Worm (Caenorhabditis elegans) whole organism, L2 larva: Measurements from ENCODE around the gene nhr-10.
A peak's percentile ranks its signal among the peaks of the same experiment; 100 is the strongest.

Source experiments
- C34F6.9 ChIP-seq: fragments of 150-350 bp; optimal IDR thresholded peaks from 2 replicates; lab custom pipeline; 2014; ENCODE audit warnings: missing biosample characterization, missing genetic modification characterization
- F13H6.1 ChIP-seq: sonication (generic microtip); optimal IDR thresholded peaks from 2 replicates; lab custom pipeline; 2016; ENCODE audit warnings: missing genetic modification characterization, missing compliant biosample characterization
- R02D3.7 ChIP-seq: fragments of 150-350 bp; optimal IDR thresholded peaks from 2 replicates; lab custom pipeline; 2014; ENCODE audit warnings: missing biosample characterization, missing genetic modification characterization
- Y55F3AM.14 ChIP-seq: fragments of 200-800 bp; sonication (Bioruptor generic); optimal IDR thresholded peaks from 2 replicates; lab custom pipeline; 2018; ENCODE audit warnings: mild to moderate bottlenecking, missing genetic modification characterization, missing compliant biosample characterization
- ZK546.5 ChIP-seq: sonication (generic microtip); optimal IDR thresholded peaks from 2 replicates; lab custom pipeline; 2017; ENCODE audit warnings: missing biosample characterization, missing genetic modification characterization
- alr-1 ChIP-seq: fragments of 150-350 bp; optimal IDR thresholded peaks from 2 replicates; lab custom pipeline; 2014; ENCODE audit warnings: missing biosample characterization, missing genetic modification characterization
- aly-2 ChIP-seq: fragments of 150-350 bp; optimal IDR thresholded peaks from 2 replicates; lab custom pipeline; 2014; ENCODE audit warnings: missing biosample characterization, missing genetic modification characterization
- ama-1 ChIP-seq: fragments of 150-350 bp; optimal IDR thresholded peaks from 2 replicates; lab custom pipeline; 2018; ENCODE audit warnings: inconsistent platforms
- blmp-1 ChIP-seq: sonication (generic microtip); optimal IDR thresholded peaks from 2 replicates; lab custom pipeline; 2017; ENCODE audit warnings: missing genetic modification characterization, mild to moderate bottlenecking, missing compliant biosample characterization, antibody characterized with exemption, moderate library complexity; ENCODE audit not compliant: insufficient read depth
- ceh-16 ChIP-seq: fragments of 150-350 bp; optimal IDR thresholded peaks from 2 replicates; lab custom pipeline; 2014; ENCODE audit warnings: missing biosample characterization, missing genetic modification characterization
- ceh-82 ChIP-seq: fragments of 150-350 bp; optimal IDR thresholded peaks from 2 replicates; lab custom pipeline; 2014; ENCODE audit warnings: missing biosample characterization, missing genetic modification characterization
- crh-2 ChIP-seq: sonication (generic microtip); optimal IDR thresholded peaks from 2 replicates; lab custom pipeline; 2017; ENCODE audit warnings: missing biosample characterization, missing genetic modification characterization
- dmd-4 ChIP-seq: sonication (generic microtip); optimal IDR thresholded peaks from 2 replicates; lab custom pipeline; 2017; ENCODE audit warnings: missing biosample characterization, missing genetic modification characterization
- egl-27 ChIP-seq: sonication (generic microtip); optimal IDR thresholded peaks from 3 replicates; lab custom pipeline; 2017; ENCODE audit warnings: missing biosample characterization, missing genetic modification reagents, missing genetic modification characterization
- elt-1 ChIP-seq: fragments of 150-350 bp; optimal IDR thresholded peaks from 2 replicates; lab custom pipeline; 2014; ENCODE audit warnings: missing biosample characterization, missing genetic modification characterization
- elt-3 ChIP-seq: sonication (generic microtip); optimal IDR thresholded peaks from 2 replicates; lab custom pipeline; 2017; ENCODE audit warnings: missing biosample characterization, missing genetic modification characterization
- fos-1 ChIP-seq: fragments of 150-350 bp; optimal IDR thresholded peaks from 2 replicates; lab custom pipeline; 2014; ENCODE audit warnings: missing biosample characterization, missing genetic modification characterization
- gmeb-1 ChIP-seq: fragments of 150-350 bp; optimal IDR thresholded peaks from 2 replicates; lab custom pipeline; 2014; ENCODE audit warnings: missing biosample characterization, missing genetic modification characterization
- lin-11 ChIP-seq: fragments of 150-350 bp; sonication (generic microtip); optimal IDR thresholded peaks from 2 replicates; lab custom pipeline; 2014; ENCODE audit warnings: missing biosample characterization, missing genetic modification characterization, inconsistent platforms, mixed read lengths
- lin-13 ChIP-seq: fragments of 150-350 bp; optimal IDR thresholded peaks from 2 replicates; lab custom pipeline; 2014; ENCODE audit warnings: missing biosample characterization, missing genetic modification reagents, missing genetic modification characterization
- lin-39 ChIP-seq: fragments of 150-350 bp; optimal IDR thresholded peaks from 2 replicates; lab custom pipeline; 2014; ENCODE audit warnings: missing biosample characterization, missing genetic modification reagents, missing genetic modification characterization
- lsy-2 ChIP-seq, 2 experiments: fragments of 150-350 bp in 1 of 2; sonication (generic microtip) in 1 of 2; optimal IDR thresholded peaks; 2 replicates each; lab custom pipeline; 2014 to 2017; ENCODE audit warnings: missing biosample characterization in 2 of 2, missing genetic modification characterization in 2 of 2
- mab-5 ChIP-seq: fragments of 150-350 bp; optimal IDR thresholded peaks from 2 replicates; lab custom pipeline; 2014; ENCODE audit warnings: missing biosample characterization, missing genetic modification characterization
- mbf-1 ChIP-seq: sonication (generic microtip); optimal IDR thresholded peaks from 2 replicates; lab custom pipeline; 2017; ENCODE audit warnings: missing biosample characterization, missing genetic modification characterization
- mdl-1 ChIP-seq, 2 experiments: fragments of 150-350 bp in 1 of 2; sonication (generic microtip) in 1 of 2; optimal IDR thresholded peaks; 2 replicates each; lab custom pipeline; 2017; ENCODE audit warnings: missing biosample characterization in 2 of 2, missing genetic modification characterization in 2 of 2
- nhr-10 ChIP-seq: sonication (generic microtip); optimal IDR thresholded peaks from 2 replicates; lab custom pipeline; 2017; ENCODE audit warnings: missing biosample characterization, missing genetic modification characterization
- nhr-11 ChIP-seq: fragments of 150-350 bp; optimal IDR thresholded peaks from 2 replicates; lab custom pipeline; 2014; ENCODE audit warnings: missing biosample characterization, missing genetic modification characterization
- nhr-12 ChIP-seq: fragments of 150-350 bp; optimal IDR thresholded peaks from 2 replicates; lab custom pipeline; 2014; ENCODE audit warnings: missing biosample characterization, missing genetic modification characterization
- nhr-129 ChIP-seq: fragments of 150-350 bp; optimal IDR thresholded peaks from 2 replicates; lab custom pipeline; 2014; ENCODE audit warnings: missing biosample characterization, missing genetic modification characterization
- nhr-21 ChIP-seq: fragments of 150-350 bp; optimal IDR thresholded peaks from 2 replicates; lab custom pipeline; 2014; ENCODE audit warnings: missing biosample characterization, missing genetic modification characterization
- nhr-23 ChIP-seq: fragments of 150-350 bp; optimal IDR thresholded peaks from 2 replicates; lab custom pipeline; 2014; ENCODE audit warnings: missing biosample characterization, missing genetic modification reagents, missing genetic modification characterization
- nhr-237 ChIP-seq: fragments of 150-350 bp; optimal IDR thresholded peaks from 2 replicates; lab custom pipeline; 2014; ENCODE audit warnings: missing biosample characterization, missing genetic modification characterization
- nhr-25 ChIP-seq: fragments of 150-350 bp; sonication (generic microtip); optimal IDR thresholded peaks from 3 replicates; lab custom pipeline; 2014; ENCODE audit warnings: missing biosample characterization, missing genetic modification characterization
- nhr-6 ChIP-seq: fragments of 150-350 bp; optimal IDR thresholded peaks from 2 replicates; lab custom pipeline; 2014; ENCODE audit warnings: missing biosample characterization, missing genetic modification characterization
- nhr-77 ChIP-seq: fragments of 150-350 bp; optimal IDR thresholded peaks from 2 replicates; lab custom pipeline; 2014; ENCODE audit warnings: missing biosample characterization, missing genetic modification characterization
- peb-1 ChIP-seq: fragments of 150-350 bp; optimal IDR thresholded peaks from 2 replicates; lab custom pipeline; 2014; ENCODE audit warnings: missing biosample characterization, missing genetic modification characterization
- sem-4 ChIP-seq: fragments of 150-350 bp; optimal IDR thresholded peaks from 2 replicates; lab custom pipeline; 2014; ENCODE audit warnings: missing biosample characterization, missing genetic modification reagents, missing genetic modification characterization
- skn-1 ChIP-seq: sonication (generic microtip); optimal IDR thresholded peaks from 2 replicates; lab custom pipeline; 2017; ENCODE audit warnings: missing biosample characterization, missing genetic modification characterization
- sma-3 ChIP-seq: sonication (generic microtip); optimal IDR thresholded peaks from 2 replicates; lab custom pipeline; 2016; ENCODE audit warnings: missing genetic modification reagents, missing genetic modification characterization, missing compliant biosample characterization
- sma-9 ChIP-seq, 2 experiments: fragments of 150-350 bp in 1 of 2; sonication (generic microtip) in 1 of 2; optimal IDR thresholded peaks; 2 replicates each; lab custom pipeline; 2014 to 2016; ENCODE audit warnings: missing genetic modification characterization in 2 of 2, mild to moderate bottlenecking in 1 of 2, missing biosample characterization in 1 of 2, missing compliant biosample characterization in 1 of 2, missing genetic modification reagents in 1 of 2, moderate library complexity in 1 of 2
- snpc-4 ChIP-seq: fragments of 150-350 bp; optimal IDR thresholded peaks from 2 replicates; lab custom pipeline; 2014; ENCODE audit warnings: missing biosample characterization, missing genetic modification characterization
- unc-39 ChIP-seq: fragments of 150-350 bp; optimal IDR thresholded peaks from 2 replicates; lab custom pipeline; 2014; ENCODE audit warnings: missing biosample characterization, missing genetic modification characterization
- unc-55 ChIP-seq: fragments of 150-350 bp; sonication (generic microtip); optimal IDR thresholded peaks from 3 replicates; lab custom pipeline; 2014; ENCODE audit warnings: missing biosample characterization, missing genetic modification reagents, missing genetic modification characterization
- unc-62 ChIP-seq: fragments of 150-350 bp; optimal IDR thresholded peaks from 2 replicates; lab custom pipeline; 2014; ENCODE audit warnings: missing biosample characterization, missing genetic modification reagents, missing genetic modification characterization
- zag-1 ChIP-seq: fragments of 150-350 bp; optimal IDR thresholded peaks from 2 replicates; lab custom pipeline; 2014; ENCODE audit warnings: missing biosample characterization, missing genetic modification characterization
- ztf-1 ChIP-seq: fragments of 200-800 bp; sonication (Bioruptor generic); conservative IDR thresholded peaks from 2 replicates; pipeline ENCODE4 v1.3.6; 2022; ENCODE audit warnings: missing genetic modification characterization, missing compliant biosample characterization
- ztf-11 ChIP-seq: sonication (generic microtip); optimal IDR thresholded peaks from 2 replicates; lab custom pipeline; 2017; ENCODE audit warnings: missing biosample characterization, missing genetic modification characterization
- ztf-4 ChIP-seq: fragments of 150-350 bp; optimal IDR thresholded peaks from 2 replicates; lab custom pipeline; 2014; ENCODE audit warnings: missing biosample characterization, missing genetic modification characterization

The nhr-10 gene

DNA sequence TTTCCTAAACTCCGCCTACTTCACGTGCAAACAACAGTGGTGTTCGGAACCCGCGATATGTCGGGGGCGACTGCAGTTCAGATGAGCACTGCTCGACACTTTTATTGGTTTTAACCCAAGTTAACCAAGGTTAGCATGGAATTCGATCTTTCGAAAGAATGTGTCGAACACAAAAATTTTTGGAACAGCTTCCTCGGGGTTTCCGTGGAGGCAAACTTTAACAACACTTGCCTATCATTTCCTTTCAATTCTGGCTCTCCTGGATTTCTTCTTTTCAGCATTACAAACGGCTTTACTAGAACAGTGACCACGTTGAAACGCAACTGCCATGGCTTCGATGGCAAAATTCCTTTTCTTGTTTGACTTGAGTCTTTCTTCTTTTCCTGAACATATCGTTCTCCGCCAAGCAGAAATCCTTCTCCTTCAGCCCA, 26.1 kb upstream of the nhr-10 start:
- TF ChIP-seq zag-1 (tag; lab: Kevin White, UChicago) (no peak), elt-1 (tag; lab: Kevin White, UChicago) (no peak), unc-55 (GFP tag; lab: Kevin White, UChicago) (no peak), mab-5 (tag; lab: Kevin White, UChicago) (no peak), R02D3.7 (tag; lab: Kevin White, UChicago) (no peak), nhr-10 (tag; lab: Kevin White, UChicago) (peak; percentile 38), lin-39 (tag; lab: Kevin White, UChicago) (no peak), lsy-2 (tag; optimal IDR thresholded peaks at IDR 0.05; lab: Kevin White, UChicago) (peak; percentile 12 to 58), alr-1 (tag; lab: Kevin White, UChicago) (no peak), nhr-77 (tag; lab: Kevin White, UChicago) (no peak), mbf-1 (tag; lab: Kevin White, UChicago) (no peak), nhr-25 (tag; lab: Kevin White, UChicago) (no peak), nhr-11 (tag; lab: Kevin White, UChicago) (no peak), ztf-4 (no peak), dmd-4 (tag; lab: Kevin White, UChicago) (no peak), ama-1 (lab: Kevin White, UChicago) (peak; percentile 91), mdl-1 (tag; optimal IDR thresholded peaks at IDR 0.05; lab: Kevin White, UChicago) (peak in 1 of 2 experiments; percentile 47), ceh-82 (tag; lab: Kevin White, UChicago) (no peak), aly-2 (tag; lab: Kevin White, UChicago) (no peak), nhr-237 (tag; lab: Kevin White, UChicago) (no peak), unc-62 (GFP tag; lab: Kevin White, UChicago) (no peak), nhr-129 (tag; lab: Kevin White, UChicago) (peak; percentile 26), snpc-4 (tag; lab: Kevin White, UChicago) (peak; percentile 97), crh-2 (peak; percentile 56), ceh-16 (no peak), nhr-12 (tag; lab: Kevin White, UChicago) (no peak), ztf-1 (no peak), C34F6.9 (tag; lab: Kevin White, UChicago) (no peak), nhr-21 (peak; percentile 25), elt-3 (no peak), nhr-23 (no peak), peb-1 (no peak), ztf-11 (tag; lab: Kevin White, UChicago) (no peak), ZK546.5 (tag; lab: Kevin White, UChicago) (no peak), lin-13 (GFP tag; lab: Kevin White, UChicago) (no peak), egl-27 (peak; percentile 70), unc-39 (tag; lab: Kevin White, UChicago) (no peak), skn-1 (tag; lab: Kevin White, UChicago) (no peak), blmp-1 (no peak), F13H6.1 (peak; percentile 39), sem-4 (tag; lab: Kevin White, UChicago) (no peak), fos-1 (tag; lab: Kevin White, UChicago) (peak; percentile 25), nhr-6 (tag; lab: Kevin White, UChicago) (no peak), lin-11 (no peak), Y55F3AM.14 (GFP tag; lab: Kevin White, UChicago) (no peak), gmeb-1 (tag; lab: Kevin White, UChicago) (peak; percentile 72), sma-3 (peak; percentile 31), sma-9 (GFP tag; optimal IDR thresholded peaks at IDR 0.05; lab: Kevin White, UChicago) (peak; percentile 77), sma-9 (tag; optimal IDR thresholded peaks at IDR 0.05; lab: Kevin White, UChicago) (no peak)
